Worm (Caenorhabditis elegans) whole organism, young adult: Measurements from ENCODE around the gene F19G12.1.
A peak's percentile ranks its signal among the peaks of the same experiment; 100 is the strongest.

ENCODE experiments used
- B0035.1 ChIP-seq: sonication (generic microtip); optimal IDR thresholded peaks from 2 replicates; lab custom pipeline; 2016; ENCODE audit warnings: missing genetic modification characterization, mild to moderate bottlenecking, missing compliant biosample characterization, missing genotype, missing genetic modification reagents
- B0336.3 ChIP-seq: fragments of 200-800 bp; sonication (Bioruptor generic); IDR thresholded peaks from 2 replicates; pipeline ENCODE4 v1.3.6; 2022; ENCODE audit warnings: missing genetic modification characterization, missing compliant biosample characterization
- C06A6.2 ChIP-seq: fragments of 200-800 bp; sonication (Bioruptor generic); conservative IDR thresholded peaks from 2 replicates; pipeline ENCODE4 v1.3.6; 2022; ENCODE audit warnings: missing genetic modification characterization, missing compliant biosample characterization
- C17E4.6 ChIP-seq: fragments of 200-800 bp; sonication (Bioruptor generic); IDR thresholded peaks from 2 replicates; pipeline ENCODE4 v1.3.6; 2022; ENCODE audit warnings: missing genetic modification reagents, missing genetic modification characterization, missing compliant biosample characterization
- F10E7.11 ChIP-seq: sonication (generic microtip); optimal IDR thresholded peaks from 2 replicates; lab custom pipeline; 2017; ENCODE audit warnings: mild to moderate bottlenecking, missing genetic modification characterization, moderate library complexity, missing compliant biosample characterization
- F22D6.2 ChIP-seq: sonication (generic microtip); optimal IDR thresholded peaks from 2 replicates; lab custom pipeline; 2016; ENCODE audit warnings: mild to moderate bottlenecking, missing genetic modification characterization, missing compliant biosample characterization
- K11D2.4 ChIP-seq: fragments of 200-800 bp; sonication (Bioruptor generic); IDR thresholded peaks from 2 replicates; pipeline ENCODE4 v1.3.6; 2022; ENCODE audit warnings: missing genetic modification reagents, missing genetic modification characterization, missing compliant biosample characterization
- T07F8.4 ChIP-seq: sonication (generic microtip); optimal IDR thresholded peaks from 2 replicates; lab custom pipeline; 2016; ENCODE audit warnings: mild to moderate bottlenecking, missing genetic modification characterization, moderate library complexity, missing compliant biosample characterization
- Y53F4B.3 ChIP-seq: fragments of 200-800 bp; sonication (Bioruptor generic); IDR thresholded peaks from 2 replicates; pipeline ENCODE4 v1.3.6; 2022; ENCODE audit warnings: missing genetic modification reagents, missing genetic modification characterization, missing compliant biosample characterization
- Y56A3A.18 ChIP-seq: fragments of 200-800 bp; sonication (Bioruptor generic); IDR thresholded peaks from 2 replicates; pipeline ENCODE4 v1.3.6; 2022; ENCODE audit warnings: missing genetic modification reagents, missing genetic modification characterization, missing compliant biosample characterization
- akir-1 ChIP-seq: fragments of 200-800 bp; sonication (Bioruptor generic); optimal IDR thresholded peaks from 2 replicates; lab custom pipeline; 2018; ENCODE audit warnings: mild to moderate bottlenecking, missing genetic modification characterization, moderate library complexity, missing compliant biosample characterization
- atf-7 ChIP-seq: sonication (generic microtip); optimal IDR thresholded peaks from 2 replicates; lab custom pipeline; 2017; ENCODE audit warnings: mild to moderate bottlenecking, missing genetic modification characterization, missing compliant biosample characterization
- attf-6 ChIP-seq: fragments of 200-800 bp; sonication (Bioruptor generic); IDR thresholded peaks from 2 replicates; pipeline ENCODE4 v1.3.6; 2022; ENCODE audit warnings: missing genetic modification reagents, missing genetic modification characterization, missing compliant biosample characterization
- ccch-3 ChIP-seq: fragments of 200-800 bp; sonication (Bioruptor generic); optimal IDR thresholded peaks from 2 replicates; lab custom pipeline; 2018; ENCODE audit warnings: mild to moderate bottlenecking, missing genetic modification characterization, missing compliant biosample characterization
- cebp-1 ChIP-seq, 2 experiments: fragments of 200-800 bp in 1 of 2; sonication (Bioruptor generic) in 1 of 2; sonication (generic microtip) in 1 of 2; IDR thresholded peaks in 1 of 2; optimal IDR thresholded peaks in 1 of 2; 2 replicates each; pipeline versions ENCODE4 v1.3.6 to Lab custom; 2017 to 2022; ENCODE audit warnings: missing compliant biosample characterization in 2 of 2, missing genetic modification characterization in 2 of 2, mild to moderate bottlenecking in 1 of 2, missing genetic modification reagents in 1 of 2, moderate library complexity in 1 of 2
- cebp-2 ChIP-seq: fragments of 200-800 bp; sonication (Bioruptor generic); IDR thresholded peaks from 2 replicates; pipeline ENCODE4 v1.3.6; 2022; ENCODE audit warnings: missing genetic modification characterization, missing compliant biosample characterization
- ceh-40 ChIP-seq: fragments of 200-800 bp; sonication (Bioruptor generic); IDR thresholded peaks from 2 replicates; pipeline ENCODE4 v1.3.6; 2022; ENCODE audit warnings: missing genetic modification characterization, missing compliant biosample characterization
- ceh-79 ChIP-seq: sonication (generic microtip); optimal IDR thresholded peaks from 2 replicates; lab custom pipeline; 2017; ENCODE audit warnings: mild to moderate bottlenecking, missing genetic modification characterization, missing compliant biosample characterization
- ceh-91 ChIP-seq: fragments of 200-800 bp; sonication (Bioruptor generic); IDR thresholded peaks from 2 replicates; pipeline ENCODE4 v1.3.6; 2022; ENCODE audit warnings: missing genetic modification reagents, missing genetic modification characterization, missing compliant biosample characterization
- chd-7 ChIP-seq: sonication (generic microtip); optimal IDR thresholded peaks from 2 replicates; lab custom pipeline; 2016; ENCODE audit warnings: mild to moderate bottlenecking, missing genetic modification characterization, moderate library complexity, missing compliant biosample characterization
- egl-18 ChIP-seq: fragments of 200-800 bp; sonication (Bioruptor generic); IDR thresholded peaks from 2 replicates; pipeline ENCODE4 v1.3.6; 2022; ENCODE audit warnings: missing genetic modification reagents, missing genetic modification characterization, missing compliant biosample characterization
- egl-44 ChIP-seq: fragments of 200-800 bp; sonication (Bioruptor generic); IDR thresholded peaks from 2 replicates; pipeline ENCODE4 v1.3.6; 2022; ENCODE audit warnings: missing genetic modification reagents, missing genetic modification characterization, missing compliant biosample characterization
- ekl-4 ChIP-seq: fragments of 200-800 bp; sonication (Bioruptor generic); IDR thresholded peaks from 2 replicates; pipeline ENCODE4 v1.3.6; 2022; ENCODE audit warnings: missing genetic modification reagents, missing genetic modification characterization, missing compliant biosample characterization
- ets-4 ChIP-seq: fragments of 200-800 bp; sonication (Bioruptor generic); optimal IDR thresholded peaks from 2 replicates; lab custom pipeline; 2018; ENCODE audit warnings: mild to moderate bottlenecking, missing genetic modification characterization, missing compliant biosample characterization
- gei-17 ChIP-seq: fragments of 200-800 bp; sonication (Bioruptor generic); optimal IDR thresholded peaks from 2 replicates; lab custom pipeline; 2018; ENCODE audit warnings: mild to moderate bottlenecking, missing genetic modification characterization, missing compliant biosample characterization
- hrde-1 ChIP-seq: sonication (generic microtip); optimal IDR thresholded peaks from 2 replicates; lab custom pipeline; 2016; ENCODE audit warnings: missing genetic modification characterization, mild to moderate bottlenecking, missing compliant biosample characterization, moderate library complexity, missing genotype, missing genetic modification reagents, borderline replicate concordance
- let-607 ChIP-seq, 2 experiments: fragments of 200-800 bp in 1 of 2; sonication (Bioruptor generic) in 1 of 2; sonication (generic microtip) in 1 of 2; optimal IDR thresholded peaks; 2 replicates each; lab custom pipeline; 2016 to 2018; ENCODE audit warnings: mild to moderate bottlenecking in 2 of 2, missing compliant biosample characterization in 2 of 2, missing genetic modification characterization in 2 of 2, moderate library complexity in 2 of 2, missing genotype in 1 of 2
- lin-54 ChIP-seq: fragments of 200-800 bp; sonication (Bioruptor generic); optimal IDR thresholded peaks from 2 replicates; lab custom pipeline; 2018; ENCODE audit warnings: mild to moderate bottlenecking, missing genetic modification characterization, missing compliant biosample characterization
- lsl-1 ChIP-seq: fragments of 200-800 bp; sonication (Bioruptor generic); optimal IDR thresholded peaks from 2 replicates; lab custom pipeline; 2018; ENCODE audit warnings: mild to moderate bottlenecking, missing genetic modification characterization, moderate library complexity, missing compliant biosample characterization
- madf-10 ChIP-seq: sonication (generic microtip); optimal IDR thresholded peaks from 2 replicates; lab custom pipeline; 2016; ENCODE audit warnings: mild to moderate bottlenecking, missing genetic modification characterization, missing compliant biosample characterization
- mcd-1 ChIP-seq: fragments of 200-800 bp; sonication (Bioruptor generic); IDR thresholded peaks from 2 replicates; pipeline ENCODE4 v1.3.6; 2022; ENCODE audit warnings: missing genetic modification reagents, missing genetic modification characterization, missing compliant biosample characterization
- mes-4 ChIP-seq: sonication (generic microtip); optimal IDR thresholded peaks from 2 replicates; lab custom pipeline; 2016; ENCODE audit warnings: missing genotype, missing genetic modification characterization, missing compliant biosample characterization
- nfya-2 ChIP-seq: fragments of 200-800 bp; sonication (Bioruptor generic); IDR thresholded peaks from 2 replicates; pipeline ENCODE4 v1.3.6; 2022; ENCODE audit warnings: missing genetic modification reagents, missing genetic modification characterization, missing compliant biosample characterization
- nhr-179 ChIP-seq: sonication (generic microtip); optimal IDR thresholded peaks from 2 replicates; lab custom pipeline; 2016; ENCODE audit warnings: mild to moderate bottlenecking, missing genetic modification characterization, missing compliant biosample characterization
- nhr-27 ChIP-seq: fragments of 200-800 bp; sonication (Bioruptor generic); optimal IDR thresholded peaks from 2 replicates; lab custom pipeline; 2018; ENCODE audit warnings: mild to moderate bottlenecking, missing genetic modification characterization, moderate library complexity, missing compliant biosample characterization
- nhr-90 ChIP-seq: sonication (generic microtip); optimal IDR thresholded peaks from 2 replicates; lab custom pipeline; 2016; ENCODE audit warnings: missing genotype, mild to moderate bottlenecking, missing genetic modification characterization, missing compliant biosample characterization
- rcor-1 ChIP-seq: fragments of 200-800 bp; sonication (Bioruptor generic); IDR thresholded peaks from 2 replicates; pipeline ENCODE4 v1.3.6; 2022; ENCODE audit warnings: missing genetic modification reagents, missing genetic modification characterization, missing compliant biosample characterization
- rec-8 ChIP-seq, 2 experiments: sonication (generic microtip); optimal IDR thresholded peaks; 2 replicates each; lab custom pipeline; 2016; ENCODE audit warnings: mild to moderate bottlenecking in 2 of 2, missing genetic modification characterization in 2 of 2, missing genetic modification reagents in 2 of 2, missing genotype in 2 of 2, missing biosample characterization in 1 of 2, missing compliant biosample characterization in 1 of 2, moderate library complexity in 1 of 2
- rpc-1 ChIP-seq, 2 experiments: fragments of 150-350 bp in 1 of 2; sonication (generic microtip) in 1 of 2; optimal IDR thresholded peaks; 2 replicates each; lab custom pipeline; 2014 to 2018; ENCODE audit warnings: missing biosample characterization in 1 of 2, missing genetic modification characterization in 1 of 2, missing genetic modification reagents in 1 of 2, missing genotype in 1 of 2
- snpc-1.1 ChIP-seq: sonication (generic microtip); optimal IDR thresholded peaks from 2 replicates; lab custom pipeline; 2017; ENCODE audit warnings: missing genetic modification characterization, mild to moderate bottlenecking, missing compliant biosample characterization, antibody characterized with exemption, moderate library complexity, missing genotype, missing genetic modification reagents; ENCODE audit not compliant: insufficient read depth
- snpc-3.4 ChIP-seq: sonication (generic microtip); optimal IDR thresholded peaks from 2 replicates; lab custom pipeline; 2017; ENCODE audit warnings: missing genetic modification characterization, mild to moderate bottlenecking, missing compliant biosample characterization, antibody characterized with exemption, moderate library complexity, missing genotype, missing genetic modification reagents
- snpc-4 ChIP-seq, 5 experiments: fragments of 150-350 bp in 1 of 5; sonication (generic microtip) in 4 of 5; optimal IDR thresholded peaks; 2 replicates each; lab custom pipeline; 2014 to 2018; ENCODE audit warnings: missing genetic modification characterization in 5 of 5, missing biosample characterization in 3 of 5, antibody characterized with exemption in 2 of 5, mild to moderate bottlenecking in 2 of 5, missing compliant biosample characterization in 2 of 5, missing genotype in 2 of 5, moderate library complexity in 2 of 5, missing genetic modification reagents in 1 of 5
- tlf-1 ChIP-seq: fragments of 200-800 bp; sonication (Bioruptor generic); optimal IDR thresholded peaks from 2 replicates; lab custom pipeline; 2018; ENCODE audit warnings: mild to moderate bottlenecking, missing genetic modification characterization, missing compliant biosample characterization
- ztf-25 ChIP-seq: fragments of 200-800 bp; sonication (Bioruptor generic); IDR thresholded peaks from 2 replicates; pipeline ENCODE4 v1.3.6; 2022; ENCODE audit warnings: missing genetic modification reagents, missing genetic modification characterization, missing compliant biosample characterization
- ztf-28 ChIP-seq: fragments of 200-800 bp; sonication (Bioruptor generic); IDR thresholded peaks from 2 replicates; pipeline ENCODE4 v1.3.6; 2022; ENCODE audit warnings: missing genetic modification reagents, missing genetic modification characterization, missing compliant biosample characterization

The F19G12.1 gene

ce11 chrX:1389382-1389983 is 41.3 kb upstream of the F19G12.1 start (continued):
- TF ChIP-seq egl-44, result 0 out of 2 replicates have a peak, but pooled peaks have one; percentile 51
- peak in 1 of 2 experiments; percentile 88 for TF ChIP-seq let-607 (tag; optimal IDR thresholded peaks at IDR 0.05; lab: Kevin White, UChicago)
- TF ChIP-seq nhr-179 (tag; lab: Kevin White, UChicago), result peak; percentile 25
- TF ChIP-seq akir-1, result peak; percentile 23
- peak; percentile 68; the same call in 1 of the 2 replicates for TF ChIP-seq egl-18 (GFP tag; lab: Robert Waterston, UW)
- TF ChIP-seq ccch-3 (GFP tag; lab: Kevin White, UChicago), result peak; percentile 27
- TF ChIP-seq cebp-2 (GFP tag; lab: Robert Waterston, UW), result peak; percentile 81
- TF ChIP-seq F22D6.2 (tag; lab: Kevin White, UChicago), result peak; percentile 92
- no peak for TF ChIP-seq ceh-40
- TF ChIP-seq atf-7 (tag; lab: Kevin White, UChicago), result peak; percentile 93
- TF ChIP-seq cebp-1 (GFP tag; IDR thresholded peaks at IDR 0.05; lab: Robert Waterston, UW), result no peak
- TF ChIP-seq cebp-1 (tag; optimal IDR thresholded peaks at IDR 0.05; lab: Kevin White, UChicago), result peak; percentile 93
- TF ChIP-seq nhr-90 (tag; lab: Kevin White, UChicago), result no peak
- TF ChIP-seq lin-54 (GFP tag; lab: Kevin White, UChicago), result peak; percentile 74
- no peak for TF ChIP-seq ztf-25
- no peak for TF ChIP-seq rpc-1 (optimal IDR thresholded peaks at IDR 0.05; lab: Kevin White, UChicago)
- no peak for TF ChIP-seq rpc-1 (tag; optimal IDR thresholded peaks at IDR 0.05; lab: Kevin White, UChicago)
- TF ChIP-seq tlf-1 (GFP tag; lab: Kevin White, UChicago), result peak; percentile 92
- no peak for TF ChIP-seq mes-4 (tag; lab: Kevin White, UChicago)
- no peak for TF ChIP-seq attf-6 (GFP tag; lab: Robert Waterston, UW)
- peak; percentile 83 for TF ChIP-seq B0035.1 (tag; lab: Kevin White, UChicago)
- peak; percentile 73; the same call in 1 of the 2 replicates for TF ChIP-seq mcd-1
- peak; percentile 95 for TF ChIP-seq B0336.3 (GFP tag; lab: Robert Waterston, UW)
- peak; percentile 48 for TF ChIP-seq ceh-79
- TF ChIP-seq Y53F4B.3 (GFP tag; lab: Robert Waterston, UW), result no peak
- TF ChIP-seq F10E7.11, result peak; percentile 71
- TF ChIP-seq nfya-2 (GFP tag; lab: Robert Waterston, UW), result no peak
- no peak for TF ChIP-seq nhr-27
- TF ChIP-seq K11D2.4, result peak; percentile 96
- peak; percentile 97 for TF ChIP-seq Y56A3A.18
- TF ChIP-seq C17E4.6 (GFP tag; lab: Robert Waterston, UW), result peak; percentile 67; the same call in 1 of the 2 replicates
- TF ChIP-seq madf-10 (tag; lab: Kevin White, UChicago), result peak; percentile 91
- no peak for TF ChIP-seq snpc-4 (GFP tag; optimal IDR thresholded peaks at IDR 0.05; lab: Kevin White, UChicago)
- peak; percentile 41 to 81 (median 69) for TF ChIP-seq snpc-4 (tag; optimal IDR thresholded peaks at IDR 0.05; lab: Kevin White, UChicago)
- peak; percentile 3 for TF ChIP-seq snpc-3.4 (tag; lab: Kevin White, UChicago)
- TF ChIP-seq rcor-1 (GFP tag; lab: Robert Waterston, UW), result peak; percentile 90
- TF ChIP-seq T07F8.4, result peak; percentile 68
- peak; percentile 96 for TF ChIP-seq gei-17 (GFP tag; lab: Kevin White, UChicago)
- peak; percentile 27 for TF ChIP-seq ets-4 (GFP tag; lab: Kevin White, UChicago)
- TF ChIP-seq snpc-1.1 (tag; lab: Kevin White, UChicago), result no peak
- peak; percentile 87 for TF ChIP-seq C06A6.2 (GFP tag; lab: Robert Waterston, UW)
- TF ChIP-seq ceh-91 (GFP tag; lab: Robert Waterston, UW), result no peak
- TF ChIP-seq chd-7, result peak; percentile 62
- no peak for TF ChIP-seq hrde-1 (tag; lab: Kevin White, UChicago)
- TF ChIP-seq lsl-1 (GFP tag; lab: Kevin White, UChicago), result no peak
- peak; percentile 60 for TF ChIP-seq ekl-4
- TF ChIP-seq rec-8 (tag; optimal IDR thresholded peaks at IDR 0.05; lab: Kevin White, UChicago), result peak in 1 of 2 experiments; percentile 43
- TF ChIP-seq ztf-28 (GFP tag; lab: Robert Waterston, UW), result no peak
